Fruit fly (Drosophila melanogaster) whole organism, pupa: Measurements from ENCODE around the gene beta-PheRS.
A peak's percentile ranks its signal among the peaks of the same experiment; 100 is the strongest.

ENCODE experiments used
- CG10348 ChIP-seq: fragments of 200-800 bp; sonication (Bioruptor generic); IDR thresholded peaks from 2 replicates; pipeline ENCODE4 v1.3.6; 2022; ENCODE audit warnings: missing biosample characterization, missing genetic modification characterization
- CG15710 ChIP-seq: fragments of 200-800 bp; sonication (Bioruptor generic); optimal IDR thresholded peaks from 2 replicates; lab custom pipeline; 2018; ENCODE audit warnings: missing biosample characterization, mild to moderate bottlenecking, missing genetic modification characterization, moderate library complexity
- CG8159 ChIP-seq: fragments of 200-800 bp; sonication (Bioruptor generic); optimal IDR thresholded peaks from 3 replicates; lab custom pipeline; 2018; ENCODE audit warnings: missing biosample characterization, mild to moderate bottlenecking, missing genetic modification characterization, moderate library complexity

dm6 chr3R:24233366-24234161 lies 18.9 kb downstream of the beta-PheRS start:
- TF ChIP-seq CG10348 (GFP tag; lab: Robert Waterston, UW) (no peak), CG15710 (tag; lab: Kevin White, UChicago) (peak; percentile 16), CG8159 (tag; lab: Kevin White, UChicago) (no peak)
